Worm (Caenorhabditis elegans) whole organism, early embryonic: ENCODE results near the gene znf-622.

Source experiments
- B0310.2 ChIP-seq: sonication (generic microtip); optimal IDR thresholded peaks from 2 replicates; lab custom pipeline; 2016; ENCODE audit warnings: mild to moderate bottlenecking, missing genetic modification characterization, missing compliant biosample characterization
- F13C5.2 ChIP-seq: sonication (generic microtip); optimal IDR thresholded peaks from 2 replicates; lab custom pipeline; 2017; ENCODE audit warnings: mild to moderate bottlenecking, missing genetic modification characterization, inconsistent platforms, missing compliant biosample characterization
- aly-1 ChIP-seq: sonication (generic microtip); optimal IDR thresholded peaks from 2 replicates; lab custom pipeline; 2016; ENCODE audit warnings: missing genetic modification characterization, missing compliant biosample characterization
- ama-1 ChIP-seq: fragments of 150-350 bp; optimal IDR thresholded peaks from 2 replicates; lab custom pipeline; 2014
- ceh-13 ChIP-seq: fragments of 200-800 bp; sonication (Bioruptor generic); optimal IDR thresholded peaks from 2 replicates; lab custom pipeline; 2018; ENCODE audit warnings: mild to moderate bottlenecking, missing genetic modification characterization, missing compliant biosample characterization
- ceh-36 ChIP-seq: sonication (generic microtip); optimal IDR thresholded peaks from 2 replicates; lab custom pipeline; 2016; ENCODE audit warnings: missing genetic modification characterization, inconsistent platforms, missing compliant biosample characterization
- ets-7 ChIP-seq: sonication (generic microtip); optimal IDR thresholded peaks from 2 replicates; lab custom pipeline; 2016; ENCODE audit warnings: missing genotype, missing genetic modification characterization, missing compliant biosample characterization
- flt-1 ChIP-seq: fragments of 200-800 bp; sonication (Bioruptor generic); IDR thresholded peaks from 2 replicates; pipeline ENCODE4 v1.3.6; 2022; ENCODE audit warnings: missing genetic modification characterization, missing compliant biosample characterization
- hmbx-1 ChIP-seq: sonication (generic microtip); optimal IDR thresholded peaks from 2 replicates; lab custom pipeline; 2016; ENCODE audit warnings: mild to moderate bottlenecking, missing genetic modification characterization, missing compliant biosample characterization
- hmg-4 ChIP-seq: fragments of 200-800 bp; sonication (Bioruptor generic); optimal IDR thresholded peaks from 2 replicates; lab custom pipeline; 2018; ENCODE audit warnings: mild to moderate bottlenecking, missing genetic modification characterization, missing compliant biosample characterization
- hnd-1 ChIP-seq: sonication (generic microtip); optimal IDR thresholded peaks from 2 replicates; lab custom pipeline; 2016; ENCODE audit warnings: missing genetic modification characterization, missing compliant biosample characterization
- pes-1 ChIP-seq: fragments of 200-800 bp; sonication (Bioruptor generic); IDR thresholded peaks from 2 replicates; pipeline ENCODE4 v1.3.6; 2022; ENCODE audit warnings: missing genetic modification reagents, missing genetic modification characterization, missing compliant biosample characterization
- scrt-1 ChIP-seq: fragments of 200-800 bp; sonication (Bioruptor generic); IDR thresholded peaks from 2 replicates; pipeline ENCODE4 v1.3.6; 2022; ENCODE audit warnings: missing genetic modification characterization, missing compliant biosample characterization
- sea-1 ChIP-seq: fragments of 200-800 bp; sonication (Bioruptor generic); conservative IDR thresholded peaks from 2 replicates; pipeline ENCODE4 v1.3.6; 2022; ENCODE audit warnings: missing genetic modification characterization, missing compliant biosample characterization
- tbx-11 ChIP-seq: fragments of 200-800 bp; sonication (Bioruptor generic); IDR thresholded peaks from 2 replicates; pipeline ENCODE4 v1.3.6; 2022; ENCODE audit warnings: missing genetic modification characterization, missing compliant biosample characterization
- tbx-37 ChIP-seq: fragments of 200-800 bp; sonication (Bioruptor generic); conservative IDR thresholded peaks from 2 replicates; pipeline ENCODE4 v1.3.6; 2022; ENCODE audit warnings: missing genetic modification reagents, missing genetic modification characterization, missing compliant biosample characterization
- tra-4 ChIP-seq: sonication (generic microtip); optimal IDR thresholded peaks from 2 replicates; lab custom pipeline; 2017; ENCODE audit warnings: missing genetic modification characterization, missing compliant biosample characterization

The znf-622 gene

DNA sequence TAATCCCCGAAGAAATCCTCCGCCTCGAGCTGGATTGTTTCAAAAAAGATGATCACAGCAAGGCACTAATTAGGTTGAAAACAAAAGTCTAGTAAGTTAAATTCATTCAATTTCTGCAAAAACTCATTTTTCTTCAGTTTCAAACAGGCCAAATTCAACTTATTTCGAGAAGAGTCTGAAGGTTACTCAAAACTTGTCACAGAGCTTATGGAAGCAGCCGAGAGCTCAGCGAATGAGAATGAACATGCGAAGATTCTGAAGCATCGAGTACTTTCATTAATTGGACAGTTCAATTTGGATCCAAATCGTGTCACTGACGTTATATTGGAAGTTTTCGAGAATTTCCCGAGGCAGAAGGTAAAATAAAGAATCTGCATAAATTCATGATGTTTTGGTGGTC lies 12.9 kb upstream of the znf-622 start:
- no peak for TF ChIP-seq ceh-13 (GFP tag; lab: Kevin White, UChicago)
- no peak for TF ChIP-seq B0310.2 (tag; lab: Kevin White, UChicago)
- TF ChIP-seq hmbx-1 (tag; lab: Kevin White, UChicago), result no peak
- TF ChIP-seq F13C5.2 (tag; lab: Kevin White, UChicago), result no peak
- TF ChIP-seq tra-4 (tag; lab: Kevin White, UChicago), result no peak
- no peak for TF ChIP-seq scrt-1 (GFP tag; lab: Robert Waterston, UW)
- TF ChIP-seq hnd-1 (tag; lab: Kevin White, UChicago), result no peak
- no peak for TF ChIP-seq ama-1 (lab: Kevin White, UChicago)
- no peak for TF ChIP-seq aly-1 (tag; lab: Kevin White, UChicago)
- no peak for TF ChIP-seq pes-1 (GFP tag; lab: Robert Waterston, UW)
- TF ChIP-seq ets-7 (tag; lab: Kevin White, UChicago), result no peak
- TF ChIP-seq tbx-11 (GFP tag; lab: Robert Waterston, UW), result no peak
- no peak for TF ChIP-seq tbx-37
- no peak for TF ChIP-seq hmg-4 (GFP tag; lab: Kevin White, UChicago)
- no peak for TF ChIP-seq ceh-36 (tag; lab: Kevin White, UChicago)
- TF ChIP-seq sea-1, result no peak
- TF ChIP-seq flt-1, result no peak

DNA sequence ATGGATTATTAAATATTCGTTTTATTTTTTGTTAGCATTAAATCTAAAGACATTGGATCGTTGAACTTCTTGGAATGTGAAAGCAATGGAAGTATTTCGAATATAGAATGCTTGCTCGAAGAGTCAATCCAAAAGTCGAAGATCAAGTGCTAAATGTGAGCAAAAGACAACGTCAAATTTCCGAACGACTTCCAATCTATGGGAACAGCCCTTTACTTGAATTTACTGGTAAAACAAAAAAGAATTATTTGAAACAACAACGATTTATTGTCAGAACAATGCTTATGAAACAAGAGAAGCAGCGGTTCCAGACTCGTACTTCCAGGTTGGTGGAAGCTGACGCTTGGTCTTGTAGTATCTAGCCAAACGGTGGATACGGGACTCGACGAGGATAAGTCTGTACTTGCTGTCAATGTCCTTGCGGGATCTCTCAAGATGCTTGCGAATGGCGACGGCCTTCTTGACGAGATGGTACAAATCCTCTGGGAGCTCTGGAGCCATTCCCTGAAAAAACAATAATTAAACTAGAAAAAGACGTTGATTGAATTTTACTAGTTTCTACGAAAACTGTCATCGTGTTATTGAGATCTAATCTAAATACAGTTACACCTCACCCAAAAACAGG lies 7.5 kb upstream of the znf-622 start:
- TF ChIP-seq F13C5.2 (tag; lab: Kevin White, UChicago) (no peak), sea-1 (no peak), tbx-37 (no peak), tra-4 (tag; lab: Kevin White, UChicago) (no peak), pes-1 (GFP tag; lab: Robert Waterston, UW) (no peak)

ce11 chrIII:6374947-6375415 lies 6.5 kb upstream of the znf-622 start, which contains the start of the genes rps-13 and nfx-1:
TSS of gene rps-13 (minus strand) at chrIII:6374997.
TSS of gene nfx-1 (plus strand) at chrIII:6375379.
- no peak for TF ChIP-seq ceh-36 (tag; lab: Kevin White, UChicago)
- TF ChIP-seq tbx-37, result no peak
- peak; percentile 24 for TF ChIP-seq F13C5.2 (tag; lab: Kevin White, UChicago)
- no peak for TF ChIP-seq hmg-4 (GFP tag; lab: Kevin White, UChicago)

- TF ChIP-seq ceh-36 (tag; lab: Kevin White, UChicago), result no peak
- TF ChIP-seq F13C5.2 (tag; lab: Kevin White, UChicago), result peak; percentile 9
- TF ChIP-seq ama-1 (lab: Kevin White, UChicago), result peak; percentile 82
These were observed 2.3 kb upstream of the znf-622 start, which contains the start of gene C16A3.6 for ce11 chrIII:6379129-6379528. TSS of gene C16A3.6 (plus strand) at chrIII:6379212.

ce11 chrIII:6380472-6380871 lies 962 bp upstream of the znf-622 start, which contains the start of gene C16A3.5:
TSS of gene C16A3.5 (plus strand) at chrIII:6380772.
- TF ChIP-seq aly-1 (tag; lab: Kevin White, UChicago) (no peak), hnd-1 (tag; lab: Kevin White, UChicago) (no peak), hmbx-1 (tag; lab: Kevin White, UChicago) (no peak)

DNA sequence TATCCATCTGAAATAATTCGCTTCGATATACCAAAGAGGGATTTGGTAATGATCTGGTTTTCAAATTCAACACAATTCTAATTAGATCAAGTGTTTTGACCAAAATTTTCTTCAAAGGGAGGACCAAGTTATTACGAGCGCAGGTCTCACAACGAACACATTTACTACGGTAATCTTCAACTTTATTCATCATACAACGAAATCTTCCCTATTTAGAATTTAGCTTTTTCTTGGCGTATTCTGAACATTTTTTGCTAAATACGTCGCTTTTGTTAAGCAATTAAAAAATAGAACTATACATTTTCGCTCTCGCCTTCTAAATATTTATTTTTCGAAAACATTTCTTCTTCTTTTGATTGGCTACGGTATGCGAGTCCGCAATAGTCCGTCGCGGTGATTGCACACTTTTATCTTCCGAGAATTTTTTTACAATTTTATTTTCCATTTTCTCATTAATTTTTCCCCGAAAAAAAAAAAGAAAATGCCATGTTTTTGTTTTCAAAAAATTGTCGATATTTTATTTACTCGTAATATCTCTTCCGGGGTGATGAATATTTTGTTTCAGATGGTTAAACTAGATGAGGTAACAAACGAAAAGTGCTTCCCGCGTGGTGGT lies 1.7 kb downstream of the znf-622 start, which contains the start of gene let-716:
Gene let-716, plus strand, starts transcription at position 566 of the 616 bp plus-strand sequence.
- peak; percentile 15 for TF ChIP-seq ama-1 (lab: Kevin White, UChicago)
- no peak for TF ChIP-seq tra-4 (tag; lab: Kevin White, UChicago)

DNA sequence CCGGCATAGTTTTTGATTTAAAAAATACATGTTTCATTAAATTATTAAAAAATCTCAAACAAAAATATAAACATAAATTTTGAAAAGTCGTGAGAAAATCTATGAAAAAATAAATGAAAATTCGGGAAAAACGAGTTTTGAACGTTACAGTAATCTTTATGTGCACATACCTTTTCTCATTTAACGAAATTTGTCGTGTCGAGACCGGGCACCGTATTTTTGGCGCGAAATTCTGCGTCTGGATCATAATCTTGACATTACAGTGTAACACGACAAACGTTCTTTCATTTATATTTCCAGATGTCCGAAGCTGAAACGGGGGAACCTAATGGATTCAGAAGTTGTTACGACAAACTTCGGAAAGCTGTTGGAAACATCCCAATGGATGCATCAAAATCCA lies 8.1 kb downstream of the znf-622 start, which contains the start of gene C16A3.2:
Gene C16A3.2, plus strand, starts transcription at position 301 of the 400 bp plus-strand sequence.
- no peak for TF ChIP-seq tbx-37
- no peak for TF ChIP-seq pes-1 (GFP tag; lab: Robert Waterston, UW)
- no peak for TF ChIP-seq ets-7 (tag; lab: Kevin White, UChicago)
- TF ChIP-seq hnd-1 (tag; lab: Kevin White, UChicago), result no peak
- no peak for TF ChIP-seq hmbx-1 (tag; lab: Kevin White, UChicago)
- TF ChIP-seq ceh-36 (tag; lab: Kevin White, UChicago), result no peak
- TF ChIP-seq aly-1 (tag; lab: Kevin White, UChicago), result no peak
- no peak for TF ChIP-seq flt-1
- TF ChIP-seq tra-4 (tag; lab: Kevin White, UChicago), result no peak
- no peak for TF ChIP-seq tbx-11 (GFP tag; lab: Robert Waterston, UW)
- TF ChIP-seq sea-1, result no peak
- TF ChIP-seq ama-1 (lab: Kevin White, UChicago), result no peak
- no peak for TF ChIP-seq hmg-4 (GFP tag; lab: Kevin White, UChicago)
- no peak for TF ChIP-seq scrt-1 (GFP tag; lab: Robert Waterston, UW)

ce11 chrIII:6390644-6391043 lies 9.2 kb downstream of the znf-622 start, which contains the start of gene smrc-1:
TSS of gene smrc-1 (plus strand) at chrIII:6390944.
- TF ChIP-seq ceh-36 (tag; lab: Kevin White, UChicago), result no peak
- no peak for TF ChIP-seq aly-1 (tag; lab: Kevin White, UChicago)
- no peak for TF ChIP-seq scrt-1 (GFP tag; lab: Robert Waterston, UW)
- TF ChIP-seq F13C5.2 (tag; lab: Kevin White, UChicago), result no peak
- no peak for TF ChIP-seq tbx-37
- TF ChIP-seq B0310.2 (tag; lab: Kevin White, UChicago), result no peak
- no peak for TF ChIP-seq tra-4 (tag; lab: Kevin White, UChicago)
- no peak for TF ChIP-seq tbx-11 (GFP tag; lab: Robert Waterston, UW)
- no peak for TF ChIP-seq flt-1
- TF ChIP-seq ceh-13 (GFP tag; lab: Kevin White, UChicago), result no peak
- TF ChIP-seq ama-1 (lab: Kevin White, UChicago), result no peak
